Worm (Caenorhabditis elegans): ENCODE measurements around the gene F59C12.3.

DNA sequence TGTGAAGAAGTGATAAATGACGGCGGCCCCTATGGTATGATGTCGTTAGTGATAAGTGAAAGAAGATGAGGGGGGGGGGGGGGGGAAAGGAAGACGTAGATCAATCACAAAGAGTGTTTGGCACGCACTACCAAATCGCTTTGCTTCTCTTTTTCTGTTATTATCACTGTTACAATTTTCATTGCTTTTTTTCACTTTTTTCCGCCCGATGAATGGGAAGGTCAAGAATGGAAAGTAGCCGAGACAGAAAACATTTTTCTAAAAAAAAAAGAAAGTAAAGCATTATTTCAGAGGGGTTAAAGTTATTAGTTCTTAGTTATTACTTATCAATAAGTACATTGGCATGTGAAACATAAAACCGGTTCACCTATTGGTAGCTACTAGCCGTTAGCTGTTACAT is 37.9 kb upstream of the F59C12.3 start:
- no peak for TF ChIP-seq ama-1 (optimal IDR thresholded peaks at IDR 0.05)
- no peak for TF ChIP-seq aly-1 (tag; optimal IDR thresholded peaks at IDR 0.05)
- no peak for TF ChIP-seq B0310.2 (tag; optimal IDR thresholded peaks at IDR 0.05)
- TF ChIP-seq scrt-1 (GFP tag; IDR thresholded peaks at IDR 0.05) = no peak
- TF ChIP-seq tbx-11 (GFP tag; IDR thresholded peaks at IDR 0.05) = no peak
- TF ChIP-seq hmbx-1 (tag; optimal IDR thresholded peaks at IDR 0.05) = no peak
- no peak for TF ChIP-seq ceh-13 (GFP tag; optimal IDR thresholded peaks at IDR 0.05)
- TF ChIP-seq pes-1 (GFP tag; IDR thresholded peaks at IDR 0.05) = no peak
- no peak for TF ChIP-seq tbx-37 (GFP tag; conservative IDR thresholded peaks at IDR 0.05)

Measured in whole organism, early embryonic.